Fruit fly (Drosophila melanogaster) whole organism, prepupa: ENCODE data around the gene ppk11.

Source experiments
- Blimp-1 ChIP-seq: fragments of 200-800 bp; sonication (Bioruptor generic); optimal IDR thresholded peaks from 3 replicates; lab custom pipeline; 2017; ENCODE audit warnings: missing biosample characterization, missing genetic modification characterization, mild to moderate bottlenecking, moderate library complexity, missing genetic modification reagents
- CG10631 ChIP-seq: fragments of 200-800 bp; sonication (Bioruptor generic); optimal IDR thresholded peaks from 2 replicates; lab custom pipeline; 2016; ENCODE audit warnings: missing biosample characterization, missing genetic modification characterization
- CG10669 ChIP-seq: fragments of 200-800 bp; sonication (Bioruptor generic); optimal IDR thresholded peaks from 3 replicates; lab custom pipeline; 2018; ENCODE audit warnings: missing biosample characterization, mild to moderate bottlenecking, missing genetic modification characterization, moderate library complexity
- CG11294 ChIP-seq: fragments of 200-800 bp; sonication (Bioruptor generic); IDR thresholded peaks from 2 replicates; pipeline ENCODE4 v1.3.6; 2022; ENCODE audit warnings: missing biosample characterization, missing genetic modification characterization
- CG11762 ChIP-seq: fragments of 200-800 bp; sonication (Bioruptor generic); optimal IDR thresholded peaks from 3 replicates; lab custom pipeline; 2016; ENCODE audit warnings: missing biosample characterization, missing genetic modification characterization; ENCODE audit not compliant: insufficient read depth
- CG1621 ChIP-seq: fragments of 200-800 bp; sonication (Bioruptor generic); optimal IDR thresholded peaks from 3 replicates; lab custom pipeline; 2018; ENCODE audit warnings: missing biosample characterization, mild to moderate bottlenecking, missing genetic modification characterization
- CG16779 ChIP-seq: fragments of 200-800 bp; sonication (Bioruptor generic); optimal IDR thresholded peaks from 3 replicates; lab custom pipeline; 2017; ENCODE audit warnings: missing biosample characterization, mild to moderate bottlenecking, missing genetic modification characterization
- CG3032 ChIP-seq: fragments of 200-800 bp; optimal IDR thresholded peaks from 2 replicates; lab custom pipeline; 2019; ENCODE audit warnings: missing biosample characterization, mild to moderate bottlenecking, missing genetic modification characterization, moderate library complexity
- CG32006 ChIP-seq: fragments of 200-800 bp; sonication (Bioruptor generic); optimal IDR thresholded peaks from 3 replicates; lab custom pipeline; 2017; ENCODE audit warnings: missing biosample characterization, mild to moderate bottlenecking, missing genetic modification characterization
- CG34406 ChIP-seq: fragments of 200-800 bp; sonication (Bioruptor generic); optimal IDR thresholded peaks from 3 replicates; lab custom pipeline; 2016; ENCODE audit warnings: missing biosample characterization, missing genetic modification characterization
- CG6163 ChIP-seq: fragments of 200-800 bp; sonication (Bioruptor generic); IDR thresholded peaks from 3 replicates; pipeline ENCODE4 v1.3.6; 2022; ENCODE audit warnings: missing biosample characterization, missing genetic modification characterization
- CG6276 ChIP-seq: fragments of 200-800 bp; sonication (Bioruptor generic); optimal IDR thresholded peaks from 2 replicates; lab custom pipeline; 2017; ENCODE audit warnings: missing biosample characterization, mild to moderate bottlenecking, missing genetic modification characterization
- CG6808 ChIP-seq: fragments of 200-800 bp; sonication (Bioruptor generic); optimal IDR thresholded peaks from 3 replicates; lab custom pipeline; 2017; ENCODE audit warnings: missing biosample characterization, missing genetic modification characterization, mild to moderate bottlenecking, moderate library complexity, missing genetic modification reagents
- CG6854 ChIP-seq: fragments of 200-800 bp; sonication (Bioruptor generic); optimal IDR thresholded peaks from 2 replicates; lab custom pipeline; 2017; ENCODE audit warnings: missing biosample characterization, mild to moderate bottlenecking, missing genetic modification characterization
- CG7368 ChIP-seq: fragments of 200-800 bp; sonication (Bioruptor generic); optimal IDR thresholded peaks from 3 replicates; lab custom pipeline; 2016; ENCODE audit warnings: missing biosample characterization, missing genetic modification characterization
- CG8119 ChIP-seq: fragments of 200-800 bp; sonication (Bioruptor generic); IDR thresholded peaks from 3 replicates; pipeline ENCODE4 v1.3.6; 2022; ENCODE audit warnings: missing biosample characterization, missing genetic modification characterization
- CG8319 ChIP-seq: fragments of 200-800 bp; sonication (Bioruptor generic); optimal IDR thresholded peaks from 3 replicates; lab custom pipeline; 2016; ENCODE audit warnings: missing biosample characterization, missing genetic modification characterization
- CG8632 ChIP-seq: fragments of 200-800 bp; sonication (Bioruptor generic); optimal IDR thresholded peaks from 3 replicates; lab custom pipeline; 2016; ENCODE audit warnings: missing biosample characterization, missing genetic modification characterization
- CG9139 ChIP-seq: fragments of 200-800 bp; sonication (Bioruptor generic); optimal IDR thresholded peaks from 3 replicates; lab custom pipeline; 2017; ENCODE audit warnings: missing biosample characterization, mild to moderate bottlenecking, missing genetic modification characterization
- Eip75B ChIP-seq: fragments of 200-800 bp; sonication (Bioruptor generic); optimal IDR thresholded peaks from 3 replicates; lab custom pipeline; 2016; ENCODE audit warnings: missing biosample characterization, missing genetic modification characterization
- Eip78C ChIP-seq: fragments of 200-800 bp; sonication (Bioruptor generic); peaks from one replicate; lab custom pipeline; 2016; ENCODE audit warnings: missing biosample characterization, missing genetic modification characterization
- Eip93F ChIP-seq: fragments of 200-800 bp; sonication (Bioruptor generic); optimal IDR thresholded peaks from 2 replicates; lab custom pipeline; 2016; ENCODE audit warnings: missing biosample characterization, mild to moderate bottlenecking, missing genetic modification characterization
- Ets21C ChIP-seq: fragments of 200-800 bp; sonication (Bioruptor generic); optimal IDR thresholded peaks from 3 replicates; lab custom pipeline; 2016; ENCODE audit warnings: missing biosample characterization, missing genetic modification characterization
- Ets96B ChIP-seq: fragments of 200-800 bp; optimal IDR thresholded peaks from 2 replicates; lab custom pipeline; 2019; ENCODE audit warnings: missing biosample characterization, mild to moderate bottlenecking, missing genetic modification characterization, moderate library complexity
- Gug ChIP-seq: fragments of 200-800 bp; sonication (Bioruptor generic); IDR thresholded peaks from 2 replicates; pipeline ENCODE4 v1.3.6; 2022; ENCODE audit warnings: missing biosample characterization, missing genetic modification characterization
- Hr38 ChIP-seq: sonication (Bioruptor generic); optimal IDR thresholded peaks from 2 replicates; lab custom pipeline; 2016; ENCODE audit warnings: missing biosample characterization, missing genetic modification characterization
- Hr4 ChIP-seq: fragments of 200-800 bp; sonication (Bioruptor generic); optimal IDR thresholded peaks from 3 replicates; lab custom pipeline; 2016; ENCODE audit warnings: missing biosample characterization, missing genetic modification characterization
- OdsH ChIP-seq: fragments of 200-800 bp; sonication (Bioruptor generic); optimal IDR thresholded peaks from 3 replicates; lab custom pipeline; 2016; ENCODE audit warnings: missing biosample characterization, missing genetic modification characterization
- Sox15 ChIP-seq: fragments of 200-800 bp; sonication (Bioruptor generic); optimal IDR thresholded peaks from 3 replicates; lab custom pipeline; 2016; ENCODE audit warnings: missing biosample characterization, missing genetic modification characterization
- acj6 ChIP-seq: fragments of 200-800 bp; sonication (Bioruptor generic); optimal IDR thresholded peaks from 3 replicates; lab custom pipeline; 2016; ENCODE audit warnings: missing biosample characterization, missing genetic modification characterization
- cyc ChIP-seq: fragments of 200-800 bp; sonication (Bioruptor generic); optimal IDR thresholded peaks from 3 replicates; lab custom pipeline; 2016; ENCODE audit warnings: missing biosample characterization, missing genetic modification characterization
- dac ChIP-seq: fragments of 200-800 bp; sonication (Bioruptor generic); optimal IDR thresholded peaks from 2 replicates; lab custom pipeline; 2017; ENCODE audit warnings: missing biosample characterization, mild to moderate bottlenecking, missing genetic modification characterization
- dsx ChIP-seq: fragments of 200-800 bp; optimal IDR thresholded peaks from 3 replicates; lab custom pipeline; 2019; ENCODE audit warnings: missing biosample characterization, mild to moderate bottlenecking, missing genetic modification characterization, moderate library complexity; ENCODE audit not compliant: poor library complexity, severe bottlenecking
- eg ChIP-seq: fragments of 200-800 bp; sonication (Bioruptor generic); IDR thresholded peaks from 3 replicates; pipeline ENCODE4 v1.3.6; 2022; ENCODE audit warnings: missing biosample characterization, missing genetic modification characterization
- fd59A ChIP-seq: fragments of 200-800 bp; sonication (Bioruptor generic); optimal IDR thresholded peaks from 2 replicates; lab custom pipeline; 2017; ENCODE audit warnings: missing biosample characterization, mild to moderate bottlenecking, missing genetic modification characterization, missing genetic modification reagents
- lz ChIP-seq: fragments of 200-800 bp; sonication (Bioruptor generic); optimal IDR thresholded peaks from 3 replicates; lab custom pipeline; 2016; ENCODE audit warnings: missing biosample characterization, missing genetic modification characterization
- net ChIP-seq: fragments of 200-800 bp; sonication (Bioruptor generic); optimal IDR thresholded peaks from 3 replicates; lab custom pipeline; 2016; ENCODE audit warnings: missing biosample characterization, missing genetic modification characterization
- spab ChIP-seq: fragments of 200-800 bp; sonication (Bioruptor generic); optimal IDR thresholded peaks from 2 replicates; lab custom pipeline; 2017; ENCODE audit warnings: missing biosample characterization, mild to moderate bottlenecking, missing genetic modification characterization, missing genetic modification reagents
- ss ChIP-seq, 2 experiments: fragments of 200-800 bp; sonication (Bioruptor generic); optimal IDR thresholded peaks; 2 replicates in 1 of 2; 3 replicates in 1 of 2; lab custom pipeline; 2017 to 2018; ENCODE audit warnings: mild to moderate bottlenecking in 2 of 2, missing biosample characterization in 2 of 2, missing genetic modification characterization in 2 of 2, moderate library complexity in 1 of 2
- svp ChIP-seq: fragments of 200-800 bp; sonication (Bioruptor generic); peaks from one replicate; lab custom pipeline; 2016; ENCODE audit warnings: missing biosample characterization, missing genetic modification characterization
- topi ChIP-seq: fragments of 200-800 bp; sonication (Bioruptor generic); optimal IDR thresholded peaks from 3 replicates; lab custom pipeline; 2016; ENCODE audit warnings: missing biosample characterization, missing genetic modification characterization

Gene ppk11

DNA sequence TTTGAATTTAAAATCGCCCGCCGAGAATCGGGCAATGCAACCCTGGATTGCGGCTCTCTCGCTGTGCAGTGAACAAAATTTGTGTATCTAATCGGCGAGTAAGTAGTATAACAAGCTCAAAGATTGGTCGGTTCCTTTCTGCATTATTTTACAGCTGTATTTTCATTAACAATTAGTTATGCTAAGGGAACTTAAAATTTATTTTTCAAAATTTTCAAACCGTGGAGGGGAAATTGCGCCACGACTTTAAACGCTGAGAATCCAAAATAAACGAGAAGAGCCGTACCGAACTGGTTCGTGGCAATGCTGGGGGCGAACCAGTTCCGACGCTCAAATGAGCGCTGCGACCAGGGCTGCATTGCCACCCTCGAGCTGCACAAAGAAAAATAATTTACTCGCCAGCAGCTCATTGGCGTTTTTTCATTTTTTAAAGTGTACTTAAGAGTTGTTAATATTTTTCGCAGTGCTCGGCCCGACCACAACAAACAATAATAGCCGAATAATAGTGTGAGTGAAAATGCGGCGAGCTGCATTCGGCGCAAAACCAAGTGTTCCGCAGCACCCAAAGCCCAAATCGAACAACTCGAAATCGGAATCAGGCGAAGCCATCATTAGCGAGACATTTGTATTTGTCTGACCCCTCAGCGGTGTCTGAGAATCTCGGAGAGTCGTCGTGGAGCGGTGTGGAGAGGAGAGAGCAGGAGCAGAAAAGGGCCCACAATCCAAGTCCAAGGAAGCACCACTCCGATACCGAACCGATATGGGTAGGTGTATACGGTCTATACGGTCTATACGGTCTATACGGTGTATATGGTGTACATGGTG lies 16.6 kb downstream of the ppk11 start, which contains the start of gene zf30C (continued):
- TF ChIP-seq CG9139 (GFP tag; lab: Kevin White, UChicago) = no peak
- TF ChIP-seq eg (GFP tag; lab: Robert Waterston, UW) = peak; percentile 92
- TF ChIP-seq cyc (GFP tag; lab: Kevin White, UChicago) = peak; percentile 94
- peak; percentile 88 for TF ChIP-seq topi (GFP tag; lab: Kevin White, UChicago)
- peak; percentile 54 for TF ChIP-seq CG6808 (GFP tag; lab: Kevin White, UChicago)
- peak; percentile 90 for TF ChIP-seq acj6 (GFP tag; lab: Kevin White, UChicago)
- TF ChIP-seq CG11762 (GFP tag; lab: Kevin White, UChicago) = peak; percentile 72
- TF ChIP-seq spab (GFP tag; lab: Kevin White, UChicago) = peak; percentile 57
- TF ChIP-seq dac (GFP tag; lab: Kevin White, UChicago) = peak; percentile 81
- no peak for TF ChIP-seq CG6854 (GFP tag; lab: Kevin White, UChicago)
- TF ChIP-seq svp (GFP tag; lab: Kevin White, UChicago) = peak; percentile 96
- peak; percentile 80 for TF ChIP-seq Sox15 (GFP tag; lab: Kevin White, UChicago)
- peak in 1 of 2 experiments; percentile 50 for TF ChIP-seq ss (GFP tag; optimal IDR thresholded peaks at IDR 0.05; lab: Kevin White, UChicago)
- peak; percentile 57 for TF ChIP-seq CG16779 (tag; lab: Kevin White, UChicago)
- peak; percentile 23 for TF ChIP-seq Eip93F (GFP tag; lab: Kevin White, UChicago)
- TF ChIP-seq CG11294 (GFP tag; lab: Robert Waterston, UW) = peak; percentile 79
- TF ChIP-seq fd59A = peak; percentile 61
- TF ChIP-seq dsx (GFP tag; lab: Kevin White, UChicago) = peak; percentile 52
- TF ChIP-seq CG6276 = peak; percentile 67
- TF ChIP-seq CG34406 = peak; percentile 74
- TF ChIP-seq Eip75B = peak; percentile 91
- peak; percentile 92 for TF ChIP-seq lz
- peak; percentile 91 for TF ChIP-seq Hr38 (GFP tag; lab: Kevin White, UChicago)
- peak; percentile 80 for TF ChIP-seq CG8632 (GFP tag; lab: Kevin White, UChicago)
- peak; percentile 23 for TF ChIP-seq Blimp-1 (GFP tag; lab: Kevin White, UChicago)
- TF ChIP-seq CG8119 (GFP tag; lab: Robert Waterston, UW) = peak; percentile 73
- peak; percentile 86 for TF ChIP-seq CG8319
- TF ChIP-seq CG6163 (GFP tag; lab: Robert Waterston, UW) = peak; percentile 93
- TF ChIP-seq Ets21C (GFP tag; lab: Kevin White, UChicago) = peak; percentile 87
- peak; percentile 65 for TF ChIP-seq CG3032 (tag; lab: Kevin White, UChicago)
- TF ChIP-seq net (GFP tag; lab: Kevin White, UChicago) = peak; percentile 86
- peak; percentile 85 for TF ChIP-seq CG32006 (GFP tag; lab: Kevin White, UChicago)
- peak; percentile 90 for TF ChIP-seq OdsH
- TF ChIP-seq Ets96B (tag; lab: Kevin White, UChicago) = peak; percentile 64
- peak; percentile 86 for TF ChIP-seq CG7368 (GFP tag; lab: Kevin White, UChicago)
- TF ChIP-seq CG1621 (tag; lab: Kevin White, UChicago) = peak; percentile 58
- TF ChIP-seq Gug = peak; percentile 67
- peak; percentile 93 for TF ChIP-seq Hr4

DNA sequence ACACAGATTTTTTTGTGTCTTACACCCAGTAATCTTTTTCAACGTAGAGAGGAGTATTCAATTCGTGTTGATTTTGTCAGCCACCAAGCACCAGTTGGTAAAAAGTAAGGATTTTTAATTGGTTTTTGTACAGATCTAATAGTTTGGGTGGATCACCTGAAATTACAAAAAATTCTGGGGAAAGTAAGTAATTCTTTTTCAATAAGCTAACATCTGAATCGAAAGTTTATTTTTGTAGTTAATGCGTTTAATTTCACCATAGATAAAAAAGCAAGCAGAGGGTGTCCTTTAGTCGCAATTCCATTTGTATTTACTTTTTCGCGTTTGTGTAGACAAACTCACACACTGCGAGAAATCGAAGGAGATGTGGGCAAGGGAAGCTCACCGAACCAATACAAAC lies 20.0 kb downstream of the ppk11 start:
- TF ChIP-seq Hr38 (GFP tag; lab: Kevin White, UChicago) (no peak), CG9139 (GFP tag; lab: Kevin White, UChicago) (no peak), svp (GFP tag; lab: Kevin White, UChicago) (peak; percentile 62), ss (GFP tag; optimal IDR thresholded peaks at IDR 0.05; lab: Kevin White, UChicago) (peak in 1 of 2 experiments; percentile 19), CG32006 (GFP tag; lab: Kevin White, UChicago) (peak; percentile 34), CG10669 (GFP tag; lab: Kevin White, UChicago) (peak; percentile 5), Ets96B (tag; lab: Kevin White, UChicago) (peak; percentile 21), CG10631 (GFP tag; lab: Kevin White, UChicago) (no peak), Eip78C (GFP tag; lab: Kevin White, UChicago) (peak; percentile 70)
